Worm (Caenorhabditis elegans) whole organism, L2 larva: ENCODE results near the gene mrps-7.
A peak's percentile ranks its signal among the peaks of the same experiment; 100 is the strongest.

ENCODE experiments used
- C34F6.9 ChIP-seq: fragments of 150-350 bp; optimal IDR thresholded peaks from 2 replicates; lab custom pipeline; 2014; ENCODE audit warnings: missing biosample characterization, missing genetic modification characterization
- R02D3.7 ChIP-seq: fragments of 150-350 bp; optimal IDR thresholded peaks from 2 replicates; lab custom pipeline; 2014; ENCODE audit warnings: missing biosample characterization, missing genetic modification characterization
- Y55F3AM.14 ChIP-seq: fragments of 200-800 bp; sonication (Bioruptor generic); optimal IDR thresholded peaks from 2 replicates; lab custom pipeline; 2018; ENCODE audit warnings: mild to moderate bottlenecking, missing genetic modification characterization, missing compliant biosample characterization
- ZK546.5 ChIP-seq: sonication (generic microtip); optimal IDR thresholded peaks from 2 replicates; lab custom pipeline; 2017; ENCODE audit warnings: missing biosample characterization, missing genetic modification characterization
- aly-2 ChIP-seq: fragments of 150-350 bp; optimal IDR thresholded peaks from 2 replicates; lab custom pipeline; 2014; ENCODE audit warnings: missing biosample characterization, missing genetic modification characterization
- ama-1 ChIP-seq: fragments of 150-350 bp; optimal IDR thresholded peaks from 2 replicates; lab custom pipeline; 2018; ENCODE audit warnings: inconsistent platforms
- blmp-1 ChIP-seq: sonication (generic microtip); optimal IDR thresholded peaks from 2 replicates; lab custom pipeline; 2017; ENCODE audit warnings: missing genetic modification characterization, mild to moderate bottlenecking, missing compliant biosample characterization, antibody characterized with exemption, moderate library complexity; ENCODE audit not compliant: insufficient read depth
- ceh-16 ChIP-seq: fragments of 150-350 bp; optimal IDR thresholded peaks from 2 replicates; lab custom pipeline; 2014; ENCODE audit warnings: missing biosample characterization, missing genetic modification characterization
- crh-2 ChIP-seq: sonication (generic microtip); optimal IDR thresholded peaks from 2 replicates; lab custom pipeline; 2017; ENCODE audit warnings: missing biosample characterization, missing genetic modification characterization
- dmd-4 ChIP-seq: sonication (generic microtip); optimal IDR thresholded peaks from 2 replicates; lab custom pipeline; 2017; ENCODE audit warnings: missing biosample characterization, missing genetic modification characterization
- egl-27 ChIP-seq: sonication (generic microtip); optimal IDR thresholded peaks from 3 replicates; lab custom pipeline; 2017; ENCODE audit warnings: missing biosample characterization, missing genetic modification reagents, missing genetic modification characterization
- elt-1 ChIP-seq: fragments of 150-350 bp; optimal IDR thresholded peaks from 2 replicates; lab custom pipeline; 2014; ENCODE audit warnings: missing biosample characterization, missing genetic modification characterization
- elt-3 ChIP-seq: sonication (generic microtip); optimal IDR thresholded peaks from 2 replicates; lab custom pipeline; 2017; ENCODE audit warnings: missing biosample characterization, missing genetic modification characterization
- fos-1 ChIP-seq: fragments of 150-350 bp; optimal IDR thresholded peaks from 2 replicates; lab custom pipeline; 2014; ENCODE audit warnings: missing biosample characterization, missing genetic modification characterization
- gmeb-1 ChIP-seq: fragments of 150-350 bp; optimal IDR thresholded peaks from 2 replicates; lab custom pipeline; 2014; ENCODE audit warnings: missing biosample characterization, missing genetic modification characterization
- lin-11 ChIP-seq: fragments of 150-350 bp; sonication (generic microtip); optimal IDR thresholded peaks from 2 replicates; lab custom pipeline; 2014; ENCODE audit warnings: missing biosample characterization, missing genetic modification characterization, inconsistent platforms, mixed read lengths
- lin-13 ChIP-seq: fragments of 150-350 bp; optimal IDR thresholded peaks from 2 replicates; lab custom pipeline; 2014; ENCODE audit warnings: missing biosample characterization, missing genetic modification reagents, missing genetic modification characterization
- lin-39 ChIP-seq: fragments of 150-350 bp; optimal IDR thresholded peaks from 2 replicates; lab custom pipeline; 2014; ENCODE audit warnings: missing biosample characterization, missing genetic modification reagents, missing genetic modification characterization
- lsy-2 ChIP-seq, 2 experiments: fragments of 150-350 bp in 1 of 2; sonication (generic microtip) in 1 of 2; optimal IDR thresholded peaks; 2 replicates each; lab custom pipeline; 2014 to 2017; ENCODE audit warnings: missing biosample characterization in 2 of 2, missing genetic modification characterization in 2 of 2
- mbf-1 ChIP-seq: sonication (generic microtip); optimal IDR thresholded peaks from 2 replicates; lab custom pipeline; 2017; ENCODE audit warnings: missing biosample characterization, missing genetic modification characterization
- mdl-1 ChIP-seq, 2 experiments: fragments of 150-350 bp in 1 of 2; sonication (generic microtip) in 1 of 2; optimal IDR thresholded peaks; 2 replicates each; lab custom pipeline; 2017; ENCODE audit warnings: missing biosample characterization in 2 of 2, missing genetic modification characterization in 2 of 2
- nhr-10 ChIP-seq: sonication (generic microtip); optimal IDR thresholded peaks from 2 replicates; lab custom pipeline; 2017; ENCODE audit warnings: missing biosample characterization, missing genetic modification characterization
- nhr-129 ChIP-seq: fragments of 150-350 bp; optimal IDR thresholded peaks from 2 replicates; lab custom pipeline; 2014; ENCODE audit warnings: missing biosample characterization, missing genetic modification characterization
- nhr-21 ChIP-seq: fragments of 150-350 bp; optimal IDR thresholded peaks from 2 replicates; lab custom pipeline; 2014; ENCODE audit warnings: missing biosample characterization, missing genetic modification characterization
- nhr-23 ChIP-seq: fragments of 150-350 bp; optimal IDR thresholded peaks from 2 replicates; lab custom pipeline; 2014; ENCODE audit warnings: missing biosample characterization, missing genetic modification reagents, missing genetic modification characterization
- nhr-25 ChIP-seq: fragments of 150-350 bp; sonication (generic microtip); optimal IDR thresholded peaks from 3 replicates; lab custom pipeline; 2014; ENCODE audit warnings: missing biosample characterization, missing genetic modification characterization
- nhr-77 ChIP-seq: fragments of 150-350 bp; optimal IDR thresholded peaks from 2 replicates; lab custom pipeline; 2014; ENCODE audit warnings: missing biosample characterization, missing genetic modification characterization
- peb-1 ChIP-seq: fragments of 150-350 bp; optimal IDR thresholded peaks from 2 replicates; lab custom pipeline; 2014; ENCODE audit warnings: missing biosample characterization, missing genetic modification characterization
- sem-4 ChIP-seq: fragments of 150-350 bp; optimal IDR thresholded peaks from 2 replicates; lab custom pipeline; 2014; ENCODE audit warnings: missing biosample characterization, missing genetic modification reagents, missing genetic modification characterization
- skn-1 ChIP-seq: sonication (generic microtip); optimal IDR thresholded peaks from 2 replicates; lab custom pipeline; 2017; ENCODE audit warnings: missing biosample characterization, missing genetic modification characterization
- sma-3 ChIP-seq: sonication (generic microtip); optimal IDR thresholded peaks from 2 replicates; lab custom pipeline; 2016; ENCODE audit warnings: missing genetic modification reagents, missing genetic modification characterization, missing compliant biosample characterization
- unc-39 ChIP-seq: fragments of 150-350 bp; optimal IDR thresholded peaks from 2 replicates; lab custom pipeline; 2014; ENCODE audit warnings: missing biosample characterization, missing genetic modification characterization
- zag-1 ChIP-seq: fragments of 150-350 bp; optimal IDR thresholded peaks from 2 replicates; lab custom pipeline; 2014; ENCODE audit warnings: missing biosample characterization, missing genetic modification characterization
- ztf-1 ChIP-seq: fragments of 200-800 bp; sonication (Bioruptor generic); conservative IDR thresholded peaks from 2 replicates; pipeline ENCODE4 v1.3.6; 2022; ENCODE audit warnings: missing genetic modification characterization, missing compliant biosample characterization
- ztf-11 ChIP-seq: sonication (generic microtip); optimal IDR thresholded peaks from 2 replicates; lab custom pipeline; 2017; ENCODE audit warnings: missing biosample characterization, missing genetic modification characterization
- ztf-4 ChIP-seq: fragments of 150-350 bp; optimal IDR thresholded peaks from 2 replicates; lab custom pipeline; 2014; ENCODE audit warnings: missing biosample characterization, missing genetic modification characterization

Gene mrps-7

DNA sequence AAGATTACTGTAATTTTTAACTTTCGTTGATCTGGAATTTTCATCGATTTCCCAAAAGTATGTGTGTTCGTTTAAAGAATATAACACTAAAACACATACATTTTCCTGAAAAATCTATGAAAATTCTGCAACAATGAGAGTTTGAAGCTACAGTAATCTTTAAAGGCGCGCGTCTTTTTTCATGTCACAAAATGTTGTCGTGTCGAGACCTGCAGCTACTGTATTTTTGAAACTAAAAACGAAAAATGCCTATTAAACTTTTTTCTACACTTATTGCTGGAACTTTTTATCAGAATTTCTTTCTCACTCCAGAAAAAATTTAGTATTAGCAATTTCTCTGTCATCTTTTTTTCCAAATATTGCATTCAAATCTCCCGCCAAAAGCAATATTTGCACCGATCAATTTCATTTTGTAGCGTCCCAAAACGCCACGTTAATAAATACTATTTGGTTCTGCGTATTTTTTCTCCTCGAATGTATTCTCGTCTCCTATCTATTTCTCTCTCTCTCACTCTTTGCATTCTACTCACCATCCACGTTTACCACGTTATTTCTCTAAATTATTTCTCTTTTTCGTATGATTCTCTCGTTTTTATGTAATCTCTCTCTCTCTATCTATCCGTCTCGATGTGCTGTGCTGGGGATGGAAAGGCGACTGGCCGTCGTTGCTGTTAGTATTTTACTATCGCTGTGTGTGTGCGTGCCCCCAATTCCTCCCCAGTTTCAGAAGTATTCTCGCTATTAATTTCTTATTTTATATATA lies 19.0 kb upstream of the mrps-7 start, which contains the start of gene melo-1 (continued):
- peak; percentile 22 for TF ChIP-seq nhr-129 (tag; lab: Kevin White, UChicago)
- no peak for TF ChIP-seq nhr-23 (tag; lab: Kevin White, UChicago)
- TF ChIP-seq unc-39 (tag; lab: Kevin White, UChicago), result no peak

DNA sequence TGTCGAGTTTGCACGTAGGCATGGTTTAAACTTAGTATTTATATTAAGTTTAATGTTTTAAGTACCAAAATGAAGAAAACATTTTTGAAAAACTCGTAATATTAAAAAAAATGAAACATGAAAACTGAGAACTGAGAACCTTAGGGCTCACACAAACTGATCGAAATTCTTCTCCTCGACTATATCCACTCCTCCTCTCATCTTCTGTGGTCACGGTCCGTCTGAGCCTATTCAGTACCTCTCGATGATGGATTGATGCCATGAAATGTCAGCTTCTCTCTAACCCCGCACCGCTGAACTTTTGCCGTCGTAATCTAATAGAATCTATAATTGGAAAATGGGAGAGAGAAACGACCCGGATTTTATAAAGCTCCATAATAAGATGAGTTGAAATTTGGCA lies 17.0 kb upstream of the mrps-7 start, which contains the start of gene nlp-56:
Gene nlp-56, minus strand, starts transcription at position 257 of the 400 bp plus-strand sequence.
- TF ChIP-seq Y55F3AM.14 (GFP tag; lab: Kevin White, UChicago) (no peak), nhr-77 (tag; lab: Kevin White, UChicago) (no peak), nhr-21 (tag; lab: Kevin White, UChicago) (no peak), ztf-4 (no peak), lin-13 (GFP tag; lab: Kevin White, UChicago) (no peak), nhr-25 (no peak), mbf-1 (no peak), mdl-1 (tag; optimal IDR thresholded peaks at IDR 0.05; lab: Kevin White, UChicago) (no peak), C34F6.9 (tag; lab: Kevin White, UChicago) (no peak), sma-3 (no peak), crh-2 (tag; lab: Kevin White, UChicago) (no peak), skn-1 (tag; lab: Kevin White, UChicago) (no peak), ztf-11 (no peak), ztf-1 (GFP tag; lab: Robert Waterston, UW) (no peak), fos-1 (tag; lab: Kevin White, UChicago) (no peak), lsy-2 (tag; optimal IDR thresholded peaks at IDR 0.05; lab: Kevin White, UChicago) (no peak), sem-4 (tag; lab: Kevin White, UChicago) (no peak), ZK546.5 (no peak), zag-1 (tag; lab: Kevin White, UChicago) (no peak), ceh-16 (no peak)
- TF ChIP-seq, all 48 proteins: peak for 0

DNA sequence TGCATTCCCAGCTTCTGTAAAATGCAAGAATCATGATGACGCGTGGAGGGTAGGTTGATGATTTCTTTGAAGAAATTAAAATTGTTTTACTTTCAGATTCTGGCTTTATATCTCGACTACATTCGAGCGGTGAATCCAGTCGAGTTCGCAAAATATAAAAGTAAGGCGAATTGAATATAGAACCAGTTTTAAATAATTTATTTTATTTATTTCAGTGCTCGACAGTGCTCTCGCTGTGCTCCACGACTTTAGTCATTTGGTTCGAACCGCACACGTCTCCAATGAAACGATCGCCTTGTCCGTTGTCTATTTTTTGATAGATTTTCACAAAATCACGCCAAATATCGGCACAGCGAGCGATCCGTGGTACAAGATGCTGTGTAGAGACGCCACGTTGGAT lies 14.7 kb upstream of the mrps-7 start, which contains the start of gene Y57G11C.1130:
Gene Y57G11C.1130, plus strand, starts transcription at position 301 of the 400 bp plus-strand sequence.
- TF ChIP-seq lsy-2 (tag; optimal IDR thresholded peaks at IDR 0.05; lab: Kevin White, UChicago), result no peak
- TF ChIP-seq blmp-1, result no peak
- no peak for TF ChIP-seq Y55F3AM.14 (GFP tag; lab: Kevin White, UChicago)
- TF ChIP-seq R02D3.7 (tag; lab: Kevin White, UChicago), result no peak
- no peak for TF ChIP-seq ztf-11
- no peak for TF ChIP-seq peb-1 (tag; lab: Kevin White, UChicago)
- no peak for TF ChIP-seq ztf-4
- no peak for TF ChIP-seq ama-1

DNA sequence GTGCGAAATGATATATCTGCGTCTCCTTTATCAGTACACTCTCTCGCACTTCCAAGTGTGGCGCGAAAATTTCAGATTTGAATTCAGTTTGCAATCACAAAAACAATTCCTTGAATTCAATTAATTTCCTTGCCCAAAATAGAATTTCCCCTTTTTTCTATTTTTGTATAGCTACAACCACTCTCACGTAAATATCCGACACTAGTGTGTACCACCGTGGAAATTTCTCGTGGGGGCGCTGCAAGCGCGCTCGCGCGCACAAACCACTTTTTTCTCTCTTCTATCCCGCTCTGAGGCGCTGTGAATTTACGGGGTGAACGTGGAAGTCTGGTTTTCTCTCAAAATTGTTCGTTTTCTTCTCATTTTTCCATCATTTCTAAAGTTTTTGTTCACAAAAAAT lies 14.0 kb upstream of the mrps-7 start, which contains the start of gene Y57G11C.8:
Gene Y57G11C.8, plus strand, starts transcription at position 301 of the 400 bp plus-strand sequence.
- TF ChIP-seq dmd-4 (tag; lab: Kevin White, UChicago) (no peak), nhr-23 (tag; lab: Kevin White, UChicago) (no peak), nhr-10 (no peak), fos-1 (tag; lab: Kevin White, UChicago) (no peak), peb-1 (tag; lab: Kevin White, UChicago) (no peak), lin-39 (tag; lab: Kevin White, UChicago) (no peak), ztf-1 (GFP tag; lab: Robert Waterston, UW) (no peak), egl-27 (tag; lab: Kevin White, UChicago) (no peak), lin-11 (tag; lab: Kevin White, UChicago) (no peak), nhr-77 (tag; lab: Kevin White, UChicago) (no peak), gmeb-1 (tag; lab: Kevin White, UChicago) (no peak), blmp-1 (no peak), ZK546.5 (no peak), elt-3 (tag; lab: Kevin White, UChicago) (no peak), zag-1 (tag; lab: Kevin White, UChicago) (no peak), aly-2 (no peak), elt-1 (no peak)
